Worm (Caenorhabditis elegans): ENCODE data around the gene K10C2.12.

- TF ChIP-seq unc-62 (GFP tag; optimal IDR thresholded peaks at IDR 0.05): no peak
- TF ChIP-seq zag-1 (tag; optimal IDR thresholded peaks at IDR 0.05): no peak
- no peak for TF ChIP-seq egl-27 (tag; optimal IDR thresholded peaks at IDR 0.05)
- TF ChIP-seq nhr-12 (tag; optimal IDR thresholded peaks at IDR 0.05): no peak
- TF ChIP-seq lsy-2 (tag; optimal IDR thresholded peaks at IDR 0.05): no peak
- TF ChIP-seq mab-5 (tag; optimal IDR thresholded peaks at IDR 0.05): no peak
Observed at ce11 chrX:6413583-6413982, 7.0 kb downstream of the K10C2.12 start.

All from whole organism, L2 larva.